Worm (Caenorhabditis elegans): ENCODE data around the gene irg-5.

ce11 chrV:13689592-13689991 lies 48.7 kb downstream of the irg-5 start, which contains the start of gene T01D3.1:
- no peak for TF ChIP-seq tbx-37 (GFP tag; conservative IDR thresholded peaks at IDR 0.05)
- TF ChIP-seq pes-1 (GFP tag; IDR thresholded peaks at IDR 0.05), result no peak
- TF ChIP-seq flt-1 (GFP tag; IDR thresholded peaks at IDR 0.05), result no peak
- no peak for TF ChIP-seq hnd-1 (tag; optimal IDR thresholded peaks at IDR 0.05)
- no peak for TF ChIP-seq tbx-11 (GFP tag; IDR thresholded peaks at IDR 0.05)
- no peak for TF ChIP-seq B0310.2 (tag; optimal IDR thresholded peaks at IDR 0.05)

All from whole organism, early embryonic.